Worm (Caenorhabditis elegans) whole organism, L1 larva: ENCODE results near the gene ZC373.2.

ENCODE experiments used
- Y116A8C.19 ChIP-seq: sonication (generic microtip); optimal IDR thresholded peaks from 2 replicates; lab custom pipeline; 2016; ENCODE audit warnings: missing compliant biosample characterization, missing genetic modification characterization, borderline replicate concordance
- ceh-82 ChIP-seq, 3 experiments: fragments of 150-350 bp in 1 of 3; sonication (generic microtip) in 2 of 3; optimal IDR thresholded peaks; 2 replicates each; lab custom pipeline; 2014 to 2017; ENCODE audit warnings: missing biosample characterization in 3 of 3, missing genetic modification characterization in 3 of 3
- ceh-88 ChIP-seq: fragments of 200-800 bp; sonication (Bioruptor generic); IDR thresholded peaks from 2 replicates; pipeline ENCODE4 v1.3.6; 2022; ENCODE audit warnings: missing genetic modification characterization, missing compliant biosample characterization
- ceh-90 ChIP-seq: sonication (generic microtip); optimal IDR thresholded peaks from 2 replicates; lab custom pipeline; 2016; ENCODE audit warnings: missing genetic modification characterization, missing compliant biosample characterization
- ces-1 ChIP-seq: fragments of 150-350 bp; optimal IDR thresholded peaks from 2 replicates; lab custom pipeline; 2014; ENCODE audit warnings: missing biosample characterization, missing genetic modification reagents, missing genetic modification characterization
- dpl-1 ChIP-seq, 3 experiments: fragments of 150-350 bp in 2 of 3; sonication (generic microtip) in 1 of 3; optimal IDR thresholded peaks; 2 replicates each; lab custom pipeline; 2014 to 2017; ENCODE audit warnings: missing biosample characterization in 3 of 3, missing genetic modification characterization in 3 of 3, missing genetic modification reagents in 3 of 3
- efl-1 ChIP-seq, 4 experiments: fragments of 150-350 bp; optimal IDR thresholded peaks in 3 of 4; peaks in 1 of 4; 1 replicate in 1 of 4; 2 replicates in 3 of 4; lab custom pipeline; 2014; ENCODE audit warnings: missing biosample characterization in 2 of 4, missing genetic modification characterization in 2 of 4, missing genetic modification reagents in 2 of 4
- ets-5 ChIP-seq: fragments of 200-800 bp; sonication (Bioruptor generic); IDR thresholded peaks from 2 replicates; pipeline ENCODE4 v1.3.6; 2022; ENCODE audit warnings: missing genetic modification characterization, missing compliant biosample characterization
- fkh-10 ChIP-seq: sonication (generic microtip); optimal IDR thresholded peaks from 2 replicates; lab custom pipeline; 2017; ENCODE audit warnings: missing biosample characterization, missing genetic modification reagents, missing genetic modification characterization
- fkh-4 ChIP-seq: sonication (generic microtip); optimal IDR thresholded peaks from 2 replicates; lab custom pipeline; 2016; ENCODE audit warnings: missing compliant biosample characterization, missing genetic modification characterization, borderline replicate concordance
- fkh-8 ChIP-seq: sonication (generic microtip); optimal IDR thresholded peaks from 2 replicates; lab custom pipeline; 2016; ENCODE audit warnings: mild to moderate bottlenecking, missing genetic modification characterization, missing compliant biosample characterization
- fos-1 ChIP-seq: fragments of 150-350 bp; optimal IDR thresholded peaks from 2 replicates; lab custom pipeline; 2014; ENCODE audit warnings: missing biosample characterization, missing genetic modification characterization
- hlh-4 ChIP-seq: sonication (generic microtip); optimal IDR thresholded peaks from 2 replicates; lab custom pipeline; 2016; ENCODE audit warnings: mild to moderate bottlenecking, missing genetic modification characterization, missing compliant biosample characterization
- hpl-2 ChIP-seq: fragments of 150-350 bp; optimal IDR thresholded peaks from 2 replicates; lab custom pipeline; 2014; ENCODE audit warnings: missing biosample characterization, missing genetic modification reagents, missing genetic modification characterization
- isw-1 ChIP-seq: fragments of 200-800 bp; sonication (Bioruptor generic); IDR thresholded peaks from 2 replicates; pipeline ENCODE4 v1.3.6; 2022; ENCODE audit warnings: missing genetic modification characterization, missing compliant biosample characterization
- lin-13 ChIP-seq: fragments of 150-350 bp; optimal IDR thresholded peaks from 2 replicates; lab custom pipeline; 2014; ENCODE audit warnings: missing biosample characterization, missing genetic modification reagents, missing genetic modification characterization
- lin-14 ChIP-seq: fragments of 200-800 bp; sonication (Bioruptor generic); optimal IDR thresholded peaks from 2 replicates; lab custom pipeline; 2018; ENCODE audit warnings: mild to moderate bottlenecking, missing genetic modification characterization, moderate library complexity, missing compliant biosample characterization
- lin-35 ChIP-seq, 2 experiments: fragments of 150-350 bp; optimal IDR thresholded peaks; 2 replicates each; lab custom pipeline; 2014; ENCODE audit warnings: missing biosample characterization in 2 of 2, missing genetic modification characterization in 2 of 2, missing genetic modification reagents in 2 of 2
- lin-39 ChIP-seq: fragments of 150-350 bp; optimal IDR thresholded peaks from 2 replicates; lab custom pipeline; 2014; ENCODE audit warnings: missing biosample characterization, missing genetic modification reagents, missing genetic modification characterization
- mab-9 ChIP-seq: fragments of 200-800 bp; sonication (Bioruptor generic); IDR thresholded peaks from 2 replicates; pipeline ENCODE4 v1.3.6; 2022; ENCODE audit warnings: missing genetic modification reagents, missing genetic modification characterization, missing compliant biosample characterization
- mdl-1 ChIP-seq, 2 experiments: fragments of 150-350 bp; optimal IDR thresholded peaks; 2 replicates each; lab custom pipeline; 2014 to 2017; ENCODE audit warnings: missing biosample characterization in 2 of 2, missing genetic modification characterization in 2 of 2, inconsistent platforms in 1 of 2
- nhr-11 ChIP-seq: fragments of 150-350 bp; optimal IDR thresholded peaks from 2 replicates; lab custom pipeline; 2014; ENCODE audit warnings: missing biosample characterization, missing genetic modification characterization
- nhr-20 ChIP-seq: sonication (generic microtip); optimal IDR thresholded peaks from 2 replicates; lab custom pipeline; 2016; ENCODE audit warnings: mild to moderate bottlenecking, missing genetic modification characterization, missing compliant biosample characterization
- nhr-237 ChIP-seq: fragments of 150-350 bp; optimal IDR thresholded peaks from 2 replicates; lab custom pipeline; 2014; ENCODE audit warnings: missing biosample characterization, missing genetic modification characterization
- nhr-71 ChIP-seq: sonication (generic microtip); optimal IDR thresholded peaks from 2 replicates; lab custom pipeline; 2016; ENCODE audit warnings: mild to moderate bottlenecking, missing genetic modification characterization, moderate library complexity, missing compliant biosample characterization
- pax-3 ChIP-seq: fragments of 200-800 bp; sonication (Bioruptor generic); optimal IDR thresholded peaks from 2 replicates; lab custom pipeline; 2018; ENCODE audit warnings: mild to moderate bottlenecking, missing genetic modification characterization, moderate library complexity, missing compliant biosample characterization
- pqm-1 ChIP-seq: sonication (generic microtip); optimal IDR thresholded peaks from 3 replicates; lab custom pipeline; 2017; ENCODE audit warnings: missing biosample characterization, missing genetic modification characterization
- rnt-1 ChIP-seq: sonication (generic microtip); optimal IDR thresholded peaks from 2 replicates; lab custom pipeline; 2016; ENCODE audit warnings: mild to moderate bottlenecking, missing genetic modification characterization, moderate library complexity, missing compliant biosample characterization
- snpc-4 ChIP-seq: fragments of 150-350 bp; optimal IDR thresholded peaks from 2 replicates; lab custom pipeline; 2014; ENCODE audit warnings: missing biosample characterization, missing genetic modification characterization
- snu-23 ChIP-seq: sonication (generic microtip); optimal IDR thresholded peaks from 2 replicates; lab custom pipeline; 2016; ENCODE audit warnings: missing genetic modification characterization, missing compliant biosample characterization
- sptf-1 ChIP-seq: fragments of 150-350 bp; optimal IDR thresholded peaks from 2 replicates; lab custom pipeline; 2014; ENCODE audit warnings: missing biosample characterization, missing genetic modification characterization
- tbx-2 ChIP-seq: sonication (generic microtip); optimal IDR thresholded peaks from 2 replicates; lab custom pipeline; 2016; ENCODE audit warnings: missing genetic modification characterization, missing compliant biosample characterization
- tlp-1 ChIP-seq: fragments of 150-350 bp; optimal IDR thresholded peaks from 2 replicates; lab custom pipeline; 2014; ENCODE audit warnings: missing biosample characterization, missing genetic modification characterization
- unc-130 ChIP-seq: fragments of 150-350 bp; optimal IDR thresholded peaks from 2 replicates; lab custom pipeline; 2017; ENCODE audit warnings: missing biosample characterization, missing genetic modification characterization, inconsistent platforms
- unc-62 ChIP-seq: fragments of 150-350 bp; optimal IDR thresholded peaks from 2 replicates; lab custom pipeline; 2014; ENCODE audit warnings: missing biosample characterization, missing genetic modification reagents, missing genetic modification characterization
- vab-15 ChIP-seq: sonication (generic microtip); optimal IDR thresholded peaks from 2 replicates; lab custom pipeline; 2017; ENCODE audit warnings: missing genotype, mild to moderate bottlenecking, missing genetic modification characterization, missing compliant biosample characterization

ZC373.2 gene

ce11 chrX:10026347-10026746 is 31.9 kb downstream of the ZC373.2 start (continued):
- TF ChIP-seq mab-9 (no peak), lin-35 (GFP tag; optimal IDR thresholded peaks at IDR 0.05; lab: Kevin White, UChicago) (peak; percentile 24 to 47), lin-13 (no peak), ceh-82 (tag; optimal IDR thresholded peaks at IDR 0.05; lab: Kevin White, UChicago) (peak; percentile 2 to 40 (median 34)), unc-130 (tag; lab: Kevin White, UChicago) (peak; percentile 46), snpc-4 (tag; lab: Kevin White, UChicago) (no peak), fos-1 (tag; lab: Kevin White, UChicago) (peak; percentile 23), nhr-20 (tag; lab: Kevin White, UChicago) (peak; percentile 70), hpl-2 (no peak), rnt-1 (tag; lab: Kevin White, UChicago) (peak; percentile 42), nhr-237 (tag; lab: Kevin White, UChicago) (no peak), snu-23 (peak; percentile 74), mdl-1 (tag; optimal IDR thresholded peaks at IDR 0.05; lab: Kevin White, UChicago) (peak in 1 of 2 experiments; percentile 74)
- TF ChIP-seq, all 84 proteins: peak for 26

- TF ChIP-seq nhr-20 (tag; lab: Kevin White, UChicago): no peak
- peak; percentile 25 for TF ChIP-seq lin-14 (GFP tag; lab: Kevin White, UChicago)
- no peak for TF ChIP-seq nhr-11 (tag; lab: Kevin White, UChicago)
- TF ChIP-seq ets-5 (GFP tag; lab: Robert Waterston, UW): no peak
- no peak for TF ChIP-seq ceh-90 (tag; lab: Kevin White, UChicago)
- TF ChIP-seq ceh-82 (tag; optimal IDR thresholded peaks at IDR 0.05; lab: Kevin White, UChicago): no peak
- TF ChIP-seq hlh-4: no peak
- TF ChIP-seq unc-62 (GFP tag; lab: Kevin White, UChicago): no peak
- TF ChIP-seq ces-1: no peak
- no peak for TF ChIP-seq dpl-1 (GFP tag; optimal IDR thresholded peaks at IDR 0.05; lab: Kevin White, UChicago)
- no peak for TF ChIP-seq lin-39 (tag; lab: Kevin White, UChicago)
- TF ChIP-seq fkh-8 (tag; lab: Kevin White, UChicago): no peak
- TF ChIP-seq rnt-1 (tag; lab: Kevin White, UChicago): peak; percentile 5
- TF ChIP-seq tlp-1 (tag; lab: Kevin White, UChicago): no peak
Observed at ce11 chrX:10022016-10022415, 36.2 kb downstream of the ZC373.2 start, which contains the start of gene F42G10.1. TSS of gene F42G10.1 (minus strand) at chrX:10022166.

ce11 chrX:10017975-10018654 is 40.1 kb downstream of the ZC373.2 start, which contains the start of gene F19C6.4:
TSS of gene F19C6.4 (minus strand) at chrX:10018025.
- TF ChIP-seq ceh-88 (GFP tag; lab: Robert Waterston, UW): no peak
- TF ChIP-seq tbx-2 (tag; lab: Kevin White, UChicago): no peak
- no peak for TF ChIP-seq nhr-11 (tag; lab: Kevin White, UChicago)
- TF ChIP-seq nhr-71 (tag; lab: Kevin White, UChicago): no peak
- no peak for TF ChIP-seq efl-1 (optimal IDR thresholded peaks at IDR 0.05; lab: Kevin White, UChicago)
- no peak for TF ChIP-seq efl-1 (GFP tag; optimal IDR thresholded peaks at IDR 0.05 in 1 of 2; lab: Kevin White, UChicago)
- TF ChIP-seq vab-15: no peak
- no peak for TF ChIP-seq tlp-1 (tag; lab: Kevin White, UChicago)
- no peak for TF ChIP-seq pqm-1 (tag; lab: Kevin White, UChicago)
- TF ChIP-seq, all 84 proteins: peak for 0

ce11 chrX:10009985-10010384 is 48.2 kb downstream of the ZC373.2 start:
- TF ChIP-seq nhr-237 (tag; lab: Kevin White, UChicago) (no peak), fkh-10 (GFP tag; lab: Kevin White, UChicago) (peak; percentile 73), pax-3 (tag; lab: Kevin White, UChicago) (no peak)

ce11 chrX:10008664-10009063 is 49.6 kb downstream of the ZC373.2 start, which contains the start of gene F19C6.3:
TSS of gene F19C6.3 (minus strand) at chrX:10008764.
- TF ChIP-seq efl-1 (optimal IDR thresholded peaks at IDR 0.05; lab: Kevin White, UChicago): no peak
- peak in 1 of 2 experiments; percentile 19 for TF ChIP-seq efl-1 (GFP tag; optimal IDR thresholded peaks at IDR 0.05 in 1 of 2; lab: Kevin White, UChicago)
- TF ChIP-seq nhr-11 (tag; lab: Kevin White, UChicago): no peak
- TF ChIP-seq sptf-1 (tag; lab: Kevin White, UChicago): no peak
- no peak for TF ChIP-seq fkh-4 (tag; lab: Kevin White, UChicago)
- no peak for TF ChIP-seq fos-1 (tag; lab: Kevin White, UChicago)
- no peak for TF ChIP-seq isw-1 (GFP tag; lab: Robert Waterston, UW)
- TF ChIP-seq Y116A8C.19 (tag; lab: Kevin White, UChicago): no peak
- TF ChIP-seq, all 84 proteins: peak for 1
